Worm (Caenorhabditis elegans) whole organism, young adult: ENCODE measurements around the gene try-5.

Source experiments
- ccch-3 ChIP-seq: fragments of 200-800 bp; sonication (Bioruptor generic); optimal IDR thresholded peaks from 2 replicates; lab custom pipeline; 2018; ENCODE audit warnings: mild to moderate bottlenecking, missing genetic modification characterization, missing compliant biosample characterization
- ceh-27 ChIP-seq: fragments of 200-800 bp; sonication (Bioruptor generic); optimal IDR thresholded peaks from 2 replicates; lab custom pipeline; 2018; ENCODE audit warnings: mild to moderate bottlenecking, missing genetic modification characterization, moderate library complexity, missing compliant biosample characterization
- snpc-4 ChIP-seq, 5 experiments: fragments of 150-350 bp in 1 of 5; sonication (generic microtip) in 4 of 5; optimal IDR thresholded peaks; 2 replicates each; lab custom pipeline; 2014 to 2018; ENCODE audit warnings: missing genetic modification characterization in 5 of 5, missing biosample characterization in 3 of 5, antibody characterized with exemption in 2 of 5, mild to moderate bottlenecking in 2 of 5, missing compliant biosample characterization in 2 of 5, missing genotype in 2 of 5, moderate library complexity in 2 of 5, missing genetic modification reagents in 1 of 5
- ztf-28 ChIP-seq: fragments of 200-800 bp; sonication (Bioruptor generic); IDR thresholded peaks from 2 replicates; pipeline ENCODE4 v1.3.6; 2022; ENCODE audit warnings: missing genetic modification reagents, missing genetic modification characterization, missing compliant biosample characterization

ce11 chrV:9303026-9303425 is 43.8 kb upstream of the try-5 start, which contains the start of gene nhr-39:
- TF ChIP-seq snpc-4 (GFP tag; optimal IDR thresholded peaks at IDR 0.05; lab: Kevin White, UChicago) (no peak), snpc-4 (tag; optimal IDR thresholded peaks at IDR 0.05; lab: Kevin White, UChicago) (no peak), ceh-27 (GFP tag; lab: Kevin White, UChicago) (no peak), ccch-3 (no peak), ztf-28 (GFP tag; lab: Robert Waterston, UW) (no peak)
